Fruit fly (Drosophila melanogaster) whole organism: Measurements from ENCODE around the gene Kah.

Experiments
- CG8478 ChIP-seq: fragments of >200 bp; optimal IDR thresholded peaks from 2 replicates; lab custom pipeline; 2018; ENCODE audit warnings: inconsistent platforms
- psq ChIP-seq: fragments of >200 bp; optimal IDR thresholded peaks from 2 replicates; lab custom pipeline; 2017
- usp ChIP-seq: fragments of >200 bp; optimal IDR thresholded peaks from 2 replicates; lab custom pipeline; 2017; ENCODE audit warnings: missing biosample characterization, missing genetic modification characterization, mixed read lengths

DNA sequence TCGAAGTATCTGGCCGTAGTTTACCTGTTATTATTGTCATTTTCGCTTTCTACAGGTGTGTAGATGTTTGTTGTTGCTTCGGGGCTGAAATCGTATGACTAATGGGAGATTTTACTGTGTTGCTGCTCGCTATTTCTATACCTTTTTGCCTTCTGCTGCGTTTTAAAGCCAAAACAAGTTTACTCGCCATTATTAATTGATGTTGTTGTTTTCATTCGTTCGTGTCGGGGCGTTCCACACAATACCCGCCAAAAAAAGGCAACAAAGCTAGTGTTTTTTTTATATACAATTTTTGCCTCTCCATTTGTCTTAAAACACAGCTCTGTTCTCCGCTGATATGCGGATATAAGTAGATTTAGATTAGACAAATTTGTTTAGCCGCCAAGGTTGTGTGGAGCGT lies 33.7 kb downstream of the Kah start:
- no peak for TF ChIP-seq CG8478
- no peak for TF ChIP-seq psq (lab: Kevin White, UChicago)
- TF ChIP-seq usp (GFP tag; lab: Kevin White, UChicago): no peak
